Fruit fly (Drosophila melanogaster) whole organism, embryonic: ENCODE data around the gene Tsp29Fa.

Source experiments
- Blimp-1 ChIP-seq: fragments of 200-800 bp; sonication (Bioruptor generic); optimal IDR thresholded peaks from 3 replicates; lab custom pipeline; 2018; ENCODE audit warnings: missing biosample characterization, missing genetic modification characterization, mild to moderate bottlenecking, moderate library complexity, missing genetic modification reagents
- CG10959 ChIP-seq: fragments of 200-800 bp; sonication (Bioruptor generic); IDR thresholded peaks from 2 replicates; pipeline ENCODE4 v1.3.6; 2022; ENCODE audit warnings: missing biosample characterization, missing genetic modification characterization
- CG12219 ChIP-seq: fragments of 200-800 bp; sonication (Bioruptor generic); optimal IDR thresholded peaks from 3 replicates; lab custom pipeline; 2018; ENCODE audit warnings: missing biosample characterization, mild to moderate bottlenecking, missing genetic modification characterization
- CG12769 ChIP-seq: fragments of 200-800 bp; sonication (Bioruptor generic); optimal IDR thresholded peaks from 2 replicates; lab custom pipeline; 2019; ENCODE audit warnings: missing biosample characterization, mild to moderate bottlenecking, missing genetic modification characterization, moderate library complexity
- CG12942 ChIP-seq: fragments of 200-800 bp; sonication (Bioruptor generic); optimal IDR thresholded peaks from 3 replicates; lab custom pipeline; 2016; ENCODE audit warnings: missing biosample characterization, missing genetic modification characterization
- CG13424 ChIP-seq: fragments of 200-800 bp; sonication (Bioruptor generic); optimal IDR thresholded peaks from 2 replicates; lab custom pipeline; 2019; ENCODE audit warnings: missing biosample characterization, mild to moderate bottlenecking, missing genetic modification characterization, moderate library complexity
- CG17186 ChIP-seq: fragments of 200-800 bp; sonication (Bioruptor generic); optimal IDR thresholded peaks from 3 replicates; lab custom pipeline; 2017; ENCODE audit warnings: missing biosample characterization, missing genetic modification reagents, missing genetic modification characterization
- CG17359 ChIP-seq: fragments of 200-800 bp; sonication (Bioruptor generic); optimal IDR thresholded peaks from 3 replicates; lab custom pipeline; 2018; ENCODE audit warnings: missing biosample characterization, mild to moderate bottlenecking, missing genetic modification characterization, moderate library complexity
- CG17612 ChIP-seq: fragments of 200-800 bp; sonication (Bioruptor generic); IDR thresholded peaks from 2 replicates; pipeline ENCODE4 v1.3.6; 2022; ENCODE audit warnings: missing biosample characterization, missing genetic modification characterization
- CG17802 ChIP-seq: fragments of 200-800 bp; sonication (Bioruptor generic); optimal IDR thresholded peaks from 2 replicates; lab custom pipeline; 2018; ENCODE audit warnings: missing biosample characterization, mild to moderate bottlenecking, missing genetic modification characterization, moderate library complexity
- CG1792 ChIP-seq: fragments of 200-800 bp; sonication (Bioruptor generic); optimal IDR thresholded peaks from 2 replicates; lab custom pipeline; 2016; ENCODE audit warnings: missing biosample characterization, missing genetic modification characterization
- CG18476 ChIP-seq: fragments of 200-800 bp; sonication (Bioruptor generic); optimal IDR thresholded peaks from 2 replicates; lab custom pipeline; 2016; ENCODE audit warnings: missing biosample characterization, mild to moderate bottlenecking, missing genetic modification characterization
- CG2202 ChIP-seq: fragments of 200-800 bp; sonication (Bioruptor generic); optimal IDR thresholded peaks from 2 replicates; lab custom pipeline; 2018; ENCODE audit warnings: missing biosample characterization, mild to moderate bottlenecking, missing genetic modification characterization
- CG32772 ChIP-seq: fragments of 200-800 bp; sonication (Bioruptor generic); IDR thresholded peaks from 2 replicates; pipeline ENCODE4 v1.3.6; 2022; ENCODE audit warnings: missing biosample characterization, missing genetic modification characterization
- CG33213 ChIP-seq: fragments of 200-800 bp; sonication (Bioruptor generic); optimal IDR thresholded peaks from 3 replicates; lab custom pipeline; 2016; ENCODE audit warnings: missing biosample characterization, missing genetic modification characterization
- CG6689 ChIP-seq: fragments of 200-800 bp; sonication (Bioruptor generic); IDR thresholded peaks from 2 replicates; pipeline ENCODE4 v1.3.6; 2022; ENCODE audit warnings: missing biosample characterization, missing genetic modification characterization
- CG9437 ChIP-seq: fragments of 200-800 bp; sonication (Bioruptor generic); optimal IDR thresholded peaks from 2 replicates; lab custom pipeline; 2018; ENCODE audit warnings: missing biosample characterization, mild to moderate bottlenecking, missing genetic modification characterization
- CG9797 ChIP-seq: fragments of 200-800 bp; sonication (Bioruptor generic); optimal IDR thresholded peaks from 3 replicates; lab custom pipeline; 2018; ENCODE audit warnings: missing biosample characterization, mild to moderate bottlenecking, missing genetic modification characterization
- CG9876 ChIP-seq: fragments of 200-800 bp; sonication (Bioruptor generic); optimal IDR thresholded peaks from 2 replicates; lab custom pipeline; 2016; ENCODE audit warnings: missing biosample characterization, missing genetic modification characterization
- Camta ChIP-seq: fragments of 200-800 bp; sonication (Bioruptor generic); optimal IDR thresholded peaks from 2 replicates; lab custom pipeline; 2016; ENCODE audit warnings: missing biosample characterization, missing genetic modification characterization
- E2f2 ChIP-seq: fragments of 200-800 bp; sonication (Bioruptor generic); IDR thresholded peaks from 2 replicates; pipeline ENCODE4 v1.3.6; 2022; ENCODE audit warnings: missing biosample characterization, missing genetic modification characterization
- Gsc ChIP-seq: fragments of 200-800 bp; sonication (Bioruptor generic); IDR thresholded peaks from 2 replicates; pipeline ENCODE4 v1.3.6; 2022; ENCODE audit warnings: missing biosample characterization, missing genetic modification characterization
- HLH4C ChIP-seq: fragments of 200-800 bp; sonication (Bioruptor generic); IDR thresholded peaks from 3 replicates; pipeline ENCODE4 v1.3.6; 2022; ENCODE audit warnings: missing biosample characterization, missing genetic modification characterization; ENCODE audit not compliant: partially characterized antibody
- HLH54F ChIP-seq: fragments of 200-800 bp; sonication (Bioruptor generic); optimal IDR thresholded peaks from 3 replicates; lab custom pipeline; 2016; ENCODE audit warnings: missing biosample characterization, missing genetic modification characterization
- Mad ChIP-seq: fragments of 200-800 bp; sonication (Bioruptor generic); optimal IDR thresholded peaks from 2 replicates; lab custom pipeline; 2016; ENCODE audit warnings: missing biosample characterization, missing genetic modification characterization
- Meics ChIP-seq: fragments of 200-800 bp; sonication (Bioruptor generic); optimal IDR thresholded peaks from 2 replicates; lab custom pipeline; 2017; ENCODE audit warnings: missing biosample characterization, mild to moderate bottlenecking, missing genetic modification characterization
- Nf-YC ChIP-seq: fragments of 200-800 bp; optimal IDR thresholded peaks from 3 replicates; lab custom pipeline; 2019; ENCODE audit warnings: missing biosample characterization, mild to moderate bottlenecking, missing genetic modification characterization, moderate library complexity
- Pdp1 ChIP-seq, 2 experiments: fragments of 200-800 bp; sonication (Bioruptor generic); optimal IDR thresholded peaks; 3 replicates each; lab custom pipeline; 2016; ENCODE audit warnings: missing biosample characterization in 2 of 2, missing genetic modification characterization in 2 of 2, mild to moderate bottlenecking in 1 of 2, moderate library complexity in 1 of 2
- Scr ChIP-seq: fragments of 200-800 bp; sonication (Bioruptor generic); IDR thresholded peaks from 2 replicates; pipeline ENCODE4 v1.3.6; 2022; ENCODE audit warnings: missing biosample characterization, missing genetic modification characterization; ENCODE audit not compliant: partially characterized antibody
- Usf ChIP-seq: fragments of 200-800 bp; sonication (Bioruptor generic); optimal IDR thresholded peaks from 2 replicates; lab custom pipeline; 2017; ENCODE audit warnings: missing genotype, missing biosample characterization, missing genetic modification characterization
- Vsx1 ChIP-seq: fragments of 200-800 bp; sonication (Bioruptor generic); optimal IDR thresholded peaks from 2 replicates; lab custom pipeline; 2017; ENCODE audit warnings: missing biosample characterization, mild to moderate bottlenecking, missing genetic modification characterization, missing genetic modification reagents
- bigmax ChIP-seq: fragments of 200-800 bp; sonication (Bioruptor generic); optimal IDR thresholded peaks from 2 replicates; lab custom pipeline; 2018; ENCODE audit warnings: missing biosample characterization, mild to moderate bottlenecking, missing genetic modification characterization
- cg ChIP-seq: fragments of 200-800 bp; sonication (Bioruptor generic); optimal IDR thresholded peaks from 3 replicates; lab custom pipeline; 2019; ENCODE audit warnings: missing biosample characterization, mild to moderate bottlenecking, missing genetic modification characterization, moderate library complexity
- crc ChIP-seq: fragments of 200-800 bp; sonication (Bioruptor generic); optimal IDR thresholded peaks from 2 replicates; lab custom pipeline; 2016; ENCODE audit warnings: missing biosample characterization, missing genetic modification characterization
- dan ChIP-seq: fragments of 200-800 bp; sonication (Bioruptor generic); IDR thresholded peaks from 2 replicates; pipeline ENCODE4 v1.3.6; 2022; ENCODE audit warnings: missing biosample characterization, missing genetic modification characterization
- exex ChIP-seq: fragments of 200-800 bp; sonication (Bioruptor generic); optimal IDR thresholded peaks from 4 replicates; lab custom pipeline; 2018; ENCODE audit warnings: missing biosample characterization, mild to moderate bottlenecking, missing genetic modification characterization, moderate library complexity
- fd96Cb ChIP-seq: fragments of 200-800 bp; sonication (Bioruptor generic); optimal IDR thresholded peaks from 2 replicates; lab custom pipeline; 2018; ENCODE audit warnings: missing biosample characterization, mild to moderate bottlenecking, missing genetic modification characterization, moderate library complexity
- fru ChIP-seq: fragments of >200 bp; optimal IDR thresholded peaks from 2 replicates; lab custom pipeline; 2017
- gro ChIP-seq: fragments of 200-800 bp; sonication (Bioruptor generic); optimal IDR thresholded peaks from 2 replicates; lab custom pipeline; 2016; ENCODE audit warnings: missing biosample characterization, missing genetic modification characterization
- hbn ChIP-seq: fragments of 200-800 bp; sonication (Bioruptor generic); IDR thresholded peaks from 2 replicates; pipeline ENCODE4 v1.3.6; 2022; ENCODE audit warnings: missing biosample characterization, missing genetic modification characterization; ENCODE audit not compliant: partially characterized antibody
- ind ChIP-seq: fragments of 200-800 bp; sonication (Bioruptor generic); optimal IDR thresholded peaks from 3 replicates; lab custom pipeline; 2016; ENCODE audit warnings: missing biosample characterization, missing genetic modification characterization
- kay ChIP-seq: fragments of 200-800 bp; sonication (Bioruptor generic); optimal IDR thresholded peaks from 2 replicates; lab custom pipeline; 2016; ENCODE audit warnings: missing biosample characterization, missing genetic modification characterization
- klu ChIP-seq: fragments of 200-800 bp; sonication (Bioruptor generic); IDR thresholded peaks from 2 replicates; pipeline ENCODE4 v1.3.6; 2022; ENCODE audit warnings: missing biosample characterization, missing genetic modification characterization
- nom ChIP-seq: fragments of 200-800 bp; sonication (Bioruptor generic); optimal IDR thresholded peaks from 2 replicates; lab custom pipeline; 2017; ENCODE audit warnings: missing biosample characterization, missing genetic modification characterization, mild to moderate bottlenecking, moderate library complexity, missing genetic modification reagents
- pita ChIP-seq: fragments of 200-800 bp; sonication (Bioruptor generic); optimal IDR thresholded peaks from 2 replicates; lab custom pipeline; 2017; ENCODE audit warnings: missing biosample characterization, mild to moderate bottlenecking, missing genetic modification characterization
- pros ChIP-seq: fragments of 200-800 bp; sonication (Bioruptor generic); optimal IDR thresholded peaks from 3 replicates; lab custom pipeline; 2019; ENCODE audit warnings: missing biosample characterization, mild to moderate bottlenecking, missing genetic modification characterization, moderate library complexity
- sens ChIP-seq: fragments of 200-800 bp; sonication (Bioruptor generic); peaks from one replicate; lab custom pipeline; 2016; ENCODE audit warnings: missing biosample characterization, missing genetic modification characterization
- sim ChIP-seq: fragments of 200-800 bp; sonication (Bioruptor generic); IDR thresholded peaks from 2 replicates; pipeline ENCODE4 v1.3.6; 2022; ENCODE audit warnings: missing biosample characterization, missing genetic modification characterization
- tap ChIP-seq: fragments of 200-800 bp; optimal IDR thresholded peaks from 3 replicates; lab custom pipeline; 2019; ENCODE audit warnings: missing biosample characterization, mild to moderate bottlenecking, missing genetic modification characterization, moderate library complexity
- trh ChIP-seq: fragments of 200-800 bp; sonication (Bioruptor generic); optimal IDR thresholded peaks from 2 replicates; lab custom pipeline; 2016; ENCODE audit warnings: missing biosample characterization, missing genetic modification characterization
- twi ChIP-seq: fragments of 200-800 bp; optimal IDR thresholded peaks from 2 replicates; lab custom pipeline; 2019; ENCODE audit warnings: missing biosample characterization, mild to moderate bottlenecking, missing genetic modification characterization, moderate library complexity

Gene Tsp29Fa

dm6 chr2L:8958046-8958497, 24.3 kb downstream of the Tsp29Fa start (continued):
- TF ChIP-seq twi (tag; lab: Kevin White, UChicago) (peak; percentile 78), Scr (GFP tag; lab: Robert Waterston, UW) (no peak), CG9797 (GFP tag; lab: Kevin White, UChicago) (no peak), Blimp-1 (peak; percentile 93), Camta (peak; percentile 98), fru (lab: Kevin White, UChicago) (no peak), CG12942 (GFP tag; lab: Kevin White, UChicago) (peak; percentile 95), nom (GFP tag; lab: Kevin White, UChicago) (no peak), cg (GFP tag; lab: Kevin White, UChicago) (no peak), Meics (GFP tag; lab: Kevin White, UChicago) (peak; percentile 92), CG17612 (GFP tag; lab: Robert Waterston, UW) (peak; percentile 94), CG9876 (peak; percentile 80), Pdp1 (GFP tag; optimal IDR thresholded peaks at IDR 0.05; lab: Kevin White, UChicago) (peak; percentile 91 to 96), CG33213 (GFP tag; lab: Kevin White, UChicago) (peak; percentile 78), CG2202 (tag; lab: Kevin White, UChicago) (peak; percentile 90), CG17186 (GFP tag; lab: Kevin White, UChicago) (peak; percentile 23), CG17802 (tag; lab: Kevin White, UChicago) (peak; percentile 72), sim (peak; percentile 97), CG17359 (tag; lab: Kevin White, UChicago) (peak; percentile 93), ind (GFP tag; lab: Kevin White, UChicago) (peak; percentile 91), bigmax (GFP tag; lab: Kevin White, UChicago) (peak; percentile 42), gro (GFP tag; lab: Kevin White, UChicago) (peak; percentile 68), Usf (GFP tag; lab: Kevin White, UChicago) (peak; percentile 85), Mad (peak; percentile 84), trh (peak; percentile 95), sens (GFP tag; lab: Kevin White, UChicago) (peak; percentile 100), Gsc (no peak), fd96Cb (tag; lab: Kevin White, UChicago) (peak; percentile 95), exex (tag; lab: Kevin White, UChicago) (peak; percentile 66), CG1792 (GFP tag; lab: Kevin White, UChicago) (peak; percentile 80), pita (GFP tag; lab: Kevin White, UChicago) (peak; percentile 66), dan (no peak), CG18476 (GFP tag; lab: Kevin White, UChicago) (peak; percentile 88), CG12219 (GFP tag; lab: Kevin White, UChicago) (peak; percentile 93), CG12769 (peak; percentile 88), tap (tag; lab: Kevin White, UChicago) (peak; percentile 87), CG10959 (GFP tag; lab: Robert Waterston, UW) (peak; percentile 98), kay (GFP tag; lab: Kevin White, UChicago) (peak; percentile 92), CG32772 (GFP tag; lab: Robert Waterston, UW) (peak; percentile 98), hbn (GFP tag; lab: Robert Waterston, UW) (no peak; the same call in 1 of the 2 replicates), CG9437 (GFP tag; lab: Kevin White, UChicago) (peak; percentile 78), HLH54F (GFP tag; lab: Kevin White, UChicago) (peak; percentile 77), pros (GFP tag; lab: Kevin White, UChicago) (peak; percentile 90), Vsx1 (peak; percentile 83), HLH4C (no peak), klu (GFP tag; lab: Robert Waterston, UW) (peak; percentile 94), crc (GFP tag; lab: Kevin White, UChicago) (peak; percentile 93), CG13424 (tag; lab: Kevin White, UChicago) (peak; percentile 90), Nf-YC (tag; lab: Kevin White, UChicago) (peak; percentile 71), E2f2 (GFP tag; lab: Robert Waterston, UW) (peak; percentile 98), CG6689 (GFP tag; lab: Robert Waterston, UW) (peak; percentile 98)
